Worm (Caenorhabditis elegans) whole organism, L2 larva: ENCODE data around the gene fbxb-1.
"Not testable (repeated sequence)": the region's sequence is repeated elsewhere in the genome, so short reads cannot be mapped to it uniquely, and the experiment has no call there.

Experiments used
- C34F6.9 ChIP-seq: fragments of 150-350 bp; optimal IDR thresholded peaks from 2 replicates; lab custom pipeline; 2014; ENCODE audit warnings: missing biosample characterization, missing genetic modification characterization
- Y55F3AM.14 ChIP-seq: fragments of 200-800 bp; sonication (Bioruptor generic); optimal IDR thresholded peaks from 2 replicates; lab custom pipeline; 2018; ENCODE audit warnings: mild to moderate bottlenecking, missing genetic modification characterization, missing compliant biosample characterization
- ZK546.5 ChIP-seq: sonication (generic microtip); optimal IDR thresholded peaks from 2 replicates; lab custom pipeline; 2017; ENCODE audit warnings: missing biosample characterization, missing genetic modification characterization
- alr-1 ChIP-seq: fragments of 150-350 bp; optimal IDR thresholded peaks from 2 replicates; lab custom pipeline; 2014; ENCODE audit warnings: missing biosample characterization, missing genetic modification characterization
- aly-2 ChIP-seq: fragments of 150-350 bp; optimal IDR thresholded peaks from 2 replicates; lab custom pipeline; 2014; ENCODE audit warnings: missing biosample characterization, missing genetic modification characterization
- blmp-1 ChIP-seq: sonication (generic microtip); optimal IDR thresholded peaks from 2 replicates; lab custom pipeline; 2017; ENCODE audit warnings: missing genetic modification characterization, mild to moderate bottlenecking, missing compliant biosample characterization, antibody characterized with exemption, moderate library complexity; ENCODE audit not compliant: insufficient read depth
- ceh-16 ChIP-seq: fragments of 150-350 bp; optimal IDR thresholded peaks from 2 replicates; lab custom pipeline; 2014; ENCODE audit warnings: missing biosample characterization, missing genetic modification characterization
- crh-2 ChIP-seq: sonication (generic microtip); optimal IDR thresholded peaks from 2 replicates; lab custom pipeline; 2017; ENCODE audit warnings: missing biosample characterization, missing genetic modification characterization
- dmd-4 ChIP-seq: sonication (generic microtip); optimal IDR thresholded peaks from 2 replicates; lab custom pipeline; 2017; ENCODE audit warnings: missing biosample characterization, missing genetic modification characterization
- egl-27 ChIP-seq: sonication (generic microtip); optimal IDR thresholded peaks from 3 replicates; lab custom pipeline; 2017; ENCODE audit warnings: missing biosample characterization, missing genetic modification reagents, missing genetic modification characterization
- elt-1 ChIP-seq: fragments of 150-350 bp; optimal IDR thresholded peaks from 2 replicates; lab custom pipeline; 2014; ENCODE audit warnings: missing biosample characterization, missing genetic modification characterization
- elt-3 ChIP-seq: sonication (generic microtip); optimal IDR thresholded peaks from 2 replicates; lab custom pipeline; 2017; ENCODE audit warnings: missing biosample characterization, missing genetic modification characterization
- fos-1 ChIP-seq: fragments of 150-350 bp; optimal IDR thresholded peaks from 2 replicates; lab custom pipeline; 2014; ENCODE audit warnings: missing biosample characterization, missing genetic modification characterization
- gmeb-1 ChIP-seq: fragments of 150-350 bp; optimal IDR thresholded peaks from 2 replicates; lab custom pipeline; 2014; ENCODE audit warnings: missing biosample characterization, missing genetic modification characterization
- lin-13 ChIP-seq: fragments of 150-350 bp; optimal IDR thresholded peaks from 2 replicates; lab custom pipeline; 2014; ENCODE audit warnings: missing biosample characterization, missing genetic modification reagents, missing genetic modification characterization
- lsy-2 ChIP-seq, 2 experiments: fragments of 150-350 bp in 1 of 2; sonication (generic microtip) in 1 of 2; optimal IDR thresholded peaks; 2 replicates each; lab custom pipeline; 2014 to 2017; ENCODE audit warnings: missing biosample characterization in 2 of 2, missing genetic modification characterization in 2 of 2
- mbf-1 ChIP-seq: sonication (generic microtip); optimal IDR thresholded peaks from 2 replicates; lab custom pipeline; 2017; ENCODE audit warnings: missing biosample characterization, missing genetic modification characterization
- mdl-1 ChIP-seq, 2 experiments: fragments of 150-350 bp in 1 of 2; sonication (generic microtip) in 1 of 2; optimal IDR thresholded peaks; 2 replicates each; lab custom pipeline; 2017; ENCODE audit warnings: missing biosample characterization in 2 of 2, missing genetic modification characterization in 2 of 2
- nhr-11 ChIP-seq: fragments of 150-350 bp; optimal IDR thresholded peaks from 2 replicates; lab custom pipeline; 2014; ENCODE audit warnings: missing biosample characterization, missing genetic modification characterization
- nhr-12 ChIP-seq: fragments of 150-350 bp; optimal IDR thresholded peaks from 2 replicates; lab custom pipeline; 2014; ENCODE audit warnings: missing biosample characterization, missing genetic modification characterization
- nhr-23 ChIP-seq: fragments of 150-350 bp; optimal IDR thresholded peaks from 2 replicates; lab custom pipeline; 2014; ENCODE audit warnings: missing biosample characterization, missing genetic modification reagents, missing genetic modification characterization
- nhr-237 ChIP-seq: fragments of 150-350 bp; optimal IDR thresholded peaks from 2 replicates; lab custom pipeline; 2014; ENCODE audit warnings: missing biosample characterization, missing genetic modification characterization
- nhr-25 ChIP-seq: fragments of 150-350 bp; sonication (generic microtip); optimal IDR thresholded peaks from 3 replicates; lab custom pipeline; 2014; ENCODE audit warnings: missing biosample characterization, missing genetic modification characterization
- nhr-6 ChIP-seq: fragments of 150-350 bp; optimal IDR thresholded peaks from 2 replicates; lab custom pipeline; 2014; ENCODE audit warnings: missing biosample characterization, missing genetic modification characterization
- nhr-77 ChIP-seq: fragments of 150-350 bp; optimal IDR thresholded peaks from 2 replicates; lab custom pipeline; 2014; ENCODE audit warnings: missing biosample characterization, missing genetic modification characterization
- peb-1 ChIP-seq: fragments of 150-350 bp; optimal IDR thresholded peaks from 2 replicates; lab custom pipeline; 2014; ENCODE audit warnings: missing biosample characterization, missing genetic modification characterization
- skn-1 ChIP-seq: sonication (generic microtip); optimal IDR thresholded peaks from 2 replicates; lab custom pipeline; 2017; ENCODE audit warnings: missing biosample characterization, missing genetic modification characterization
- sma-9 ChIP-seq, 2 experiments: fragments of 150-350 bp in 1 of 2; sonication (generic microtip) in 1 of 2; optimal IDR thresholded peaks; 2 replicates each; lab custom pipeline; 2014 to 2016; ENCODE audit warnings: missing genetic modification characterization in 2 of 2, mild to moderate bottlenecking in 1 of 2, missing biosample characterization in 1 of 2, missing compliant biosample characterization in 1 of 2, missing genetic modification reagents in 1 of 2, moderate library complexity in 1 of 2
- snpc-4 ChIP-seq: fragments of 150-350 bp; optimal IDR thresholded peaks from 2 replicates; lab custom pipeline; 2014; ENCODE audit warnings: missing biosample characterization, missing genetic modification characterization
- unc-39 ChIP-seq: fragments of 150-350 bp; optimal IDR thresholded peaks from 2 replicates; lab custom pipeline; 2014; ENCODE audit warnings: missing biosample characterization, missing genetic modification characterization
- zag-1 ChIP-seq: fragments of 150-350 bp; optimal IDR thresholded peaks from 2 replicates; lab custom pipeline; 2014; ENCODE audit warnings: missing biosample characterization, missing genetic modification characterization
- ztf-11 ChIP-seq: sonication (generic microtip); optimal IDR thresholded peaks from 2 replicates; lab custom pipeline; 2017; ENCODE audit warnings: missing biosample characterization, missing genetic modification characterization
- ztf-4 ChIP-seq: fragments of 150-350 bp; optimal IDR thresholded peaks from 2 replicates; lab custom pipeline; 2014; ENCODE audit warnings: missing biosample characterization, missing genetic modification characterization

fbxb-1 gene

DNA sequence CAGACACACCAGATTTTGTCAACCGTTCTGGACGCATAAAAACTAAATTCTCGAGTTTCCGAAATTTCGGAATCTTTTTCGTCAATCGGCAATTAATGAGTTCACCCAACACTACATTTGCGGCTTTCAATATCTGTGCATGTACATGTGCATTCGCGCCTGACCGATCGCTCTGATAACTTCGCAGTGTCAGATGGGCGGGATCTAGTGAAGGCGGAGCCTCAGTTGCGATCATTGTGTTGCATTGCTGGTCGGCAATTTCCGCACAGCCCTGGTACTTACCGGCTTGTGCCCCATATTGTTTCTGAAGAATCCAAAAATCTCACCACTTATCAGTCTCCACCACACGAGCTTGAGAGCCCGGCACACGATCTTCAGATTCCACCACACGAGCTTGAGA is 20.5 kb downstream of the fbxb-1 start:
- no peak for TF ChIP-seq blmp-1 (tag; lab: Kevin White, UChicago)
- TF ChIP-seq mdl-1 (tag; optimal IDR thresholded peaks at IDR 0.05; lab: Kevin White, UChicago), result no peak
- TF ChIP-seq zag-1 (tag; lab: Kevin White, UChicago), result no peak
- no peak for TF ChIP-seq aly-2 (tag; lab: Kevin White, UChicago)
- no peak for TF ChIP-seq Y55F3AM.14
- no peak for TF ChIP-seq gmeb-1 (tag; lab: Kevin White, UChicago)
- TF ChIP-seq nhr-23, result no peak
- no peak for TF ChIP-seq sma-9 (GFP tag; optimal IDR thresholded peaks at IDR 0.05; lab: Kevin White, UChicago)
- TF ChIP-seq sma-9 (tag; optimal IDR thresholded peaks at IDR 0.05; lab: Kevin White, UChicago), result no peak
- no peak for TF ChIP-seq elt-3 (tag; lab: Kevin White, UChicago)
- TF ChIP-seq nhr-6, result no peak

DNA sequence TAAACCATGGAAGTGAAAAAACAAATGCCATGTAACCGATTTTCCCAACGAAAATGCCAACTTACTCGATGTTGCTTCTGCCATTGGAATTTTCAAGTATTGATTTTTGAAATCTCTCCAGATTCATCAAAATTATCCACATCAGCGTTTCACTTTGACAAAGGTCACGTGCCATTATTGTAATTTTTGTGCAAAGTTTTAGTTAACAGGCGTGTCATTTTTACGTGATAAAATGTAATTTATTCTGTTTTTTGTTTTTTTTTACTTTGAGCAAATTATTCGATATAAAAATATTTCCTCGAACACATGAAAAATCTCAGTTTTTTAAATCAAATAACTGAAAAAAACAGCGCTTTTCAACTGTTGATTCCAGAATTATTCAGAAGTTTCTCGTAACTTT is 22.2 kb downstream of the fbxb-1 start, which contains the start of gene F21D9.2:
Gene F21D9.2 (minus strand): TSS at position 101 of the 400 bp plus-strand sequence.
- TF ChIP-seq C34F6.9 (tag; lab: Kevin White, UChicago) (no peak), fos-1 (no peak), ztf-11 (no peak), nhr-11 (no peak), snpc-4 (no peak), peb-1 (tag; lab: Kevin White, UChicago) (no peak), elt-3 (tag; lab: Kevin White, UChicago) (no peak), nhr-12 (tag; lab: Kevin White, UChicago) (no peak), nhr-6 (no peak), egl-27 (tag; lab: Kevin White, UChicago) (no peak), ztf-4 (tag; lab: Kevin White, UChicago) (no peak), ceh-16 (no peak), dmd-4 (no peak), sma-9 (GFP tag; optimal IDR thresholded peaks at IDR 0.05; lab: Kevin White, UChicago) (no peak), sma-9 (tag; optimal IDR thresholded peaks at IDR 0.05; lab: Kevin White, UChicago) (no peak), mbf-1 (tag; lab: Kevin White, UChicago) (no peak), skn-1 (tag; lab: Kevin White, UChicago) (no peak), elt-1 (tag; lab: Kevin White, UChicago) (no peak), alr-1 (no peak)

DNA sequence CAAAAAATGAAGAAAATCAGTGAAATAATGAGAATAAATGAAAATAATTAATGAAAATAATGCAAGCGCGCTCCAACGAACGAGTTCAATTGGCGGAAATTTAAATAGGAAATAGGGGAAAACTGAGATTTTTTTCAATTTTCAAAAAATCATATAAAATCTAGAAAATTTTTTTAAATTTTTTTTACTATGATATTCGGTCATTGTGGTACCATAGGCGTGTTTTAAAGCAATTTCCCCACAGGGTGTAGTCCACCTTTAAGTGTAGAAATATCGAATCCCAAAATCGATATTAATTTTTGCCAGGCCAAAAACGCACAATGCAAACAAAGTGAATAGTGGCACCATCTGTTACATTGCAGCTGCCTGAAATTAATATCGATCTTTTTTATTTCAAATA is 24.0 kb downstream of the fbxb-1 start, which contains the start of gene F21D9.1:
Gene F21D9.1 (plus strand): TSS at position 301 of the 400 bp plus-strand sequence.
- TF ChIP-seq Y55F3AM.14; nhr-237 (tag; lab: Kevin White, UChicago); nhr-77 (tag; lab: Kevin White, UChicago): not testable (repeated sequence)
- TF ChIP-seq, all 48 proteins: peak for 0; not testable (repeated sequence) for 48

DNA sequence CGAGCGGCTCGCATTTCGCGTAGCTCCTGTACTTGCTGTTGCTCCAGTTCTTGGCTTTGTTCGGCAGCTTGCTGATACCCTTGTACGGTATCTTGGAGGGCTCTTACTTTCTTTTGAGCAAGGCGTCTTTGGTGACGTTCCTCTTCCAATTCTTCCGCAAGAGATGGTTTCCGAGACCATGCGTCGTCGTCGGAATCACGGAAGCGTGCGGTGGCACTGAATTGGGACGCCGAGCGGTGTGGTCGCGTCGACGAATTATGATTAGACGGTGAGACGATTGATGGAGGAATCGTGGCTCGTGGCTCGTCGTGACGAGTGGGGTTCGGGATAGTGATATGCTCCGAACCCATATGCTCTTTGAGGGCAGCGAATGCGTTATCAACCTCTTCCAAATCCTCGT is 36.2 kb downstream of the fbxb-1 start:
- TF ChIP-seq ztf-4 (tag; lab: Kevin White, UChicago), result no peak
- TF ChIP-seq dmd-4, result no peak

DNA sequence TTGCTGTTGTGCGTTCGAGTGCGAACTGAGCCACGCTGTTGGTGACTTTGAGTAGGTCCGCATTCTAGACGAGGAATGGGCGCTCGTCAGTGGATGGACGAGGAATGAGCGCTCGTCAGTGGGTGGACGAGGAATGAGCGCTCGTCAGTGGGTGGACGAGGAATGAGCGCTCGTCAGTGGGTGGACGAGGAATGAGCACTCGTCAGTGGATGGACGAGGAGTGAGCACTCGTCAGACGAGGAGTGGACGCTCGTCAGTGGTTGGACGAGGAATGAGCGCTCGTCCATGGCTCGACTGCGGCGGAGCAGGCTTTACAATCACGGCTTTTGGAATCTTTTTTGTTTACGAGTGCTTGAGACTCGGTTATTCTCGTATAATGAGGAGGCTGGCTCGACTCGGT is 38.3 kb downstream of the fbxb-1 start:
- no peak for TF ChIP-seq unc-39 (tag; lab: Kevin White, UChicago)
- no peak for TF ChIP-seq nhr-6
- no peak for TF ChIP-seq ZK546.5
- no peak for TF ChIP-seq nhr-23
- TF ChIP-seq fos-1, result no peak

DNA sequence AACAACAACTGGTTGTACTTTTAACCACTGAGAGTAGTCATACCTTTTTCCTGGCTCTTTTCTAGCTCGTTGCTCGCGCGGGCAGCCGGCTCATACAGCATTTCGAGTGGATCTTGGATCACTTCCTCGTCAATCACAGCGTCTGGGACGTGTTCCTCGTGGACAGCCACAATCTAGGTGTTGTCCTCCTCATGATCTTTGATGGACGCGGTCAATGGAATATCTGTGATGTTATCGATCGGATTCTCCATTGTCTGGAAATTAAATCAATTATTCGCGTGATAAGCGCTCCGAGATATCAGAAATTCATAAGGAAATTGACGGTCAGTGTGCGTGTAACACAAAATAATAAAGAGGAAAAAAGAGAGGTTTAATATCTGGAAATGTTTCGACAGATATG is 39.7 kb downstream of the fbxb-1 start, which contains the start of gene F21D9.8:
Gene F21D9.8 (minus strand): TSS at position 101 of the 400 bp plus-strand sequence.
- no peak for TF ChIP-seq unc-39 (tag; lab: Kevin White, UChicago)
- TF ChIP-seq lin-13, result no peak
- no peak for TF ChIP-seq gmeb-1 (tag; lab: Kevin White, UChicago)

DNA sequence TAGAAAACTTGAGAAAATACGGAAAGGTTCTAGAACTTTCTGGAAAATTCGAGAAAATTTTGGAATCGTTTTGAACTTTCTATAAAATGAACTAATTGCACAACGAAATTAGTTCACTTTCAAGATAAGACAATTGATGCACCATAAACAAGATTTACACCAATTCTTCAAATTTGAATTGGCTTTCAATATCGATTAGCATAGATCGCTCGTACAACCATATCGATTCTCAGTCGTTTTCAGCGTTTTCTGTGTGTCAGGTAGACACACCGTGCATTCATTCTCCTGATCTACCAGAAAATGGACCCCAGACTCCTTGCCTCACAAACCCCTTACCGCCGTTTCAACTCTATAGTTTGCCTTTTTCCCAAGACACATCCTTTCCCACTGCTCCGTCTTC is 42.2 kb downstream of the fbxb-1 start, which contains the start of gene fbxb-117:
Gene fbxb-117 (plus strand): TSS at position 301 of the 400 bp plus-strand sequence.
- TF ChIP-seq egl-27 (tag; lab: Kevin White, UChicago), result no peak
- no peak for TF ChIP-seq ZK546.5
- no peak for TF ChIP-seq lsy-2 (tag; optimal IDR thresholded peaks at IDR 0.05; lab: Kevin White, UChicago)
- no peak for TF ChIP-seq ceh-16
- TF ChIP-seq mdl-1 (tag; optimal IDR thresholded peaks at IDR 0.05; lab: Kevin White, UChicago), result no peak
- TF ChIP-seq nhr-25 (tag; lab: Kevin White, UChicago), result no peak
- TF ChIP-seq crh-2 (tag; lab: Kevin White, UChicago), result no peak
- TF ChIP-seq dmd-4, result no peak
- TF ChIP-seq elt-1 (tag; lab: Kevin White, UChicago), result no peak
- no peak for TF ChIP-seq aly-2 (tag; lab: Kevin White, UChicago)
- TF ChIP-seq mbf-1 (tag; lab: Kevin White, UChicago), result no peak
- no peak for TF ChIP-seq nhr-23
- no peak for TF ChIP-seq zag-1 (tag; lab: Kevin White, UChicago)
